Worm (Caenorhabditis elegans) whole organism, early embryonic: Measurements from ENCODE around the gene R08C7.11.
A peak's percentile ranks its signal among the peaks of the same experiment; 100 is the strongest.

Experiments used
- B0310.2 ChIP-seq: sonication (generic microtip); optimal IDR thresholded peaks from 2 replicates; lab custom pipeline; 2016; ENCODE audit warnings: mild to moderate bottlenecking, missing genetic modification characterization, missing compliant biosample characterization
- F13C5.2 ChIP-seq: sonication (generic microtip); optimal IDR thresholded peaks from 2 replicates; lab custom pipeline; 2017; ENCODE audit warnings: mild to moderate bottlenecking, missing genetic modification characterization, inconsistent platforms, missing compliant biosample characterization
- aly-1 ChIP-seq: sonication (generic microtip); optimal IDR thresholded peaks from 2 replicates; lab custom pipeline; 2016; ENCODE audit warnings: missing genetic modification characterization, missing compliant biosample characterization
- ama-1 ChIP-seq: fragments of 150-350 bp; optimal IDR thresholded peaks from 2 replicates; lab custom pipeline; 2014
- ceh-13 ChIP-seq: fragments of 200-800 bp; sonication (Bioruptor generic); optimal IDR thresholded peaks from 2 replicates; lab custom pipeline; 2018; ENCODE audit warnings: mild to moderate bottlenecking, missing genetic modification characterization, missing compliant biosample characterization
- ceh-36 ChIP-seq: sonication (generic microtip); optimal IDR thresholded peaks from 2 replicates; lab custom pipeline; 2016; ENCODE audit warnings: missing genetic modification characterization, inconsistent platforms, missing compliant biosample characterization
- ets-7 ChIP-seq: sonication (generic microtip); optimal IDR thresholded peaks from 2 replicates; lab custom pipeline; 2016; ENCODE audit warnings: missing genotype, missing genetic modification characterization, missing compliant biosample characterization
- flt-1 ChIP-seq: fragments of 200-800 bp; sonication (Bioruptor generic); IDR thresholded peaks from 2 replicates; pipeline ENCODE4 v1.3.6; 2022; ENCODE audit warnings: missing genetic modification characterization, missing compliant biosample characterization
- hmbx-1 ChIP-seq: sonication (generic microtip); optimal IDR thresholded peaks from 2 replicates; lab custom pipeline; 2016; ENCODE audit warnings: mild to moderate bottlenecking, missing genetic modification characterization, missing compliant biosample characterization
- hmg-4 ChIP-seq: fragments of 200-800 bp; sonication (Bioruptor generic); optimal IDR thresholded peaks from 2 replicates; lab custom pipeline; 2018; ENCODE audit warnings: mild to moderate bottlenecking, missing genetic modification characterization, missing compliant biosample characterization
- hnd-1 ChIP-seq: sonication (generic microtip); optimal IDR thresholded peaks from 2 replicates; lab custom pipeline; 2016; ENCODE audit warnings: missing genetic modification characterization, missing compliant biosample characterization
- pes-1 ChIP-seq: fragments of 200-800 bp; sonication (Bioruptor generic); IDR thresholded peaks from 2 replicates; pipeline ENCODE4 v1.3.6; 2022; ENCODE audit warnings: missing genetic modification reagents, missing genetic modification characterization, missing compliant biosample characterization
- scrt-1 ChIP-seq: fragments of 200-800 bp; sonication (Bioruptor generic); IDR thresholded peaks from 2 replicates; pipeline ENCODE4 v1.3.6; 2022; ENCODE audit warnings: missing genetic modification characterization, missing compliant biosample characterization
- sea-1 ChIP-seq: fragments of 200-800 bp; sonication (Bioruptor generic); conservative IDR thresholded peaks from 2 replicates; pipeline ENCODE4 v1.3.6; 2022; ENCODE audit warnings: missing genetic modification characterization, missing compliant biosample characterization
- tbx-11 ChIP-seq: fragments of 200-800 bp; sonication (Bioruptor generic); IDR thresholded peaks from 2 replicates; pipeline ENCODE4 v1.3.6; 2022; ENCODE audit warnings: missing genetic modification characterization, missing compliant biosample characterization
- tbx-37 ChIP-seq: fragments of 200-800 bp; sonication (Bioruptor generic); conservative IDR thresholded peaks from 2 replicates; pipeline ENCODE4 v1.3.6; 2022; ENCODE audit warnings: missing genetic modification reagents, missing genetic modification characterization, missing compliant biosample characterization
- tra-4 ChIP-seq: sonication (generic microtip); optimal IDR thresholded peaks from 2 replicates; lab custom pipeline; 2017; ENCODE audit warnings: missing genetic modification characterization, missing compliant biosample characterization

Gene R08C7.11

DNA sequence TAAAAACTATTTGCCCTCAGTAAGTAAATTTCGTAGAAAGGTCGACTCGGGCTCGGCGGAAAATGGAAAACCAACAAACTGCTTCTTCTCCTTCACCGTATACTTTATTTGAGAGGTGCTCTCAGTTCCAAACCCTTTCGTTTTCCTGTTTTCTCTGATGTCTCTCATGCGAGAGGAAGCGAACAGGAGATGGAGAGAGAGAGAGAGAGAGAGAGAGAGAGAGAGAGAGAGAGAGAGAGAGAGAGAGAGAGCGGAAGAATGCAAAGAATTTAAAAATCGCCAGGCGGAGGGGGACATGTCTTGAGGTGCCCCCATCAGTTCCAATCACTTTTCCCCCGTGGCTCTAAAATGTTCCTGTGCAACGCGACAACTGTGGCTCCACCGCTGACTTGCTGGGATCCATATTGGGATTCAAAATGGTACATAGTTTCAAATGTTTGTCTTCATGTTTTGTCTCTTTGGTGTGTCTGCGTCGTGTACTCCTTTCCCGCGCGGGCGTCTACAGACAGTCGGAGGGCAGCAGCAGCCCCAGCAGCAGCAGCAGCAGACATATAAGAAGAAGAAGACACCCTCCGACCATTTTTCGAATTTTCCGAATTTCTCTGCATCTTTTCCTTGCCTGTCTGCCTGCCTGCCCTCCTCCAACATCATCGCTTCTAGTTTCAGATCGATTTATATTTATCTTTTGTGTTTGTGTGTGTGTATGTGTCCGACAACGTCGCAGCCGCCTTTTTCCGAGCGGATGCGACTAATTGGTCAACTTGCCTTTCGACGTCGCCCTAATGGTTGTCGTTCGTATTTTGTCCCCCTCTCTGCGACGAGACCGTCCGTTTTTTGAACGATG is at the start of gene R08C7.11:
TSS of gene R08C7.11 (minus strand) at position 608 of the 844 bp plus-strand sequence.
- TF ChIP-seq tbx-37 (no peak), hmg-4 (GFP tag; lab: Kevin White, UChicago) (peak; percentile 48)

DNA sequence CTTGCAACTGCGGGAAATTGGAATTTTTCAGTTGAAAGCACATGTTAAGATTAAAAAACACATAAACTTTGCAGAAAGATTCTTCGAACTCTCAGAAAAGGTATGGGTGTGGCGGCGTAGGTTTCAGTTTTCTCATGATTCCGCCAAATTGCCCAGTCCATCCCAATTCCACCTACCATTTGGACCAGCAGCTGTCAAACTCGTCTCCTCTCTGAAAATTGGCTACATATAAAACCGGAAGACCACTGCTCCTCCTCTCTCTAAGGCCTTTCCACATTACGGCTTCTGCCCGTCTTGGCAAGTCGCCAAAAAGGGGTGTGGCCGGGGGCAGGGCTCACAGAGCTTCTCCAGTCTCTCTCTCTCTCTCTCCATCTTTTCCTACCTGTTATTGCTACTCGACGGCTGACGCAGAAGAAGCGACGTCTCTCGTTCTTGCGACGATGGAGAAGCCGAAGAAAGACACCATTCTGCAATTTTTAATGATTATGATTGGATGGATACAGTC is 35.5 kb upstream of the R08C7.11 start, which contains the start of gene ZK180.7:
TSS of gene ZK180.7 (plus strand) at position 395 of the 505 bp plus-strand sequence.
- no peak for TF ChIP-seq F13C5.2 (tag; lab: Kevin White, UChicago)
- TF ChIP-seq hmbx-1, result no peak
- no peak for TF ChIP-seq tbx-11 (GFP tag; lab: Robert Waterston, UW)
- TF ChIP-seq sea-1 (GFP tag; lab: Robert Waterston, UW), result no peak
- TF ChIP-seq ets-7 (tag; lab: Kevin White, UChicago), result no peak
- no peak for TF ChIP-seq aly-1 (tag; lab: Kevin White, UChicago)
- no peak for TF ChIP-seq hmg-4 (GFP tag; lab: Kevin White, UChicago)
- no peak for TF ChIP-seq tbx-37
- TF ChIP-seq ceh-36 (tag; lab: Kevin White, UChicago), result no peak
- no peak for TF ChIP-seq hnd-1 (tag; lab: Kevin White, UChicago)
- no peak for TF ChIP-seq flt-1 (GFP tag; lab: Robert Waterston, UW)
- no peak for TF ChIP-seq scrt-1 (GFP tag; lab: Robert Waterston, UW)
- no peak for TF ChIP-seq ceh-13
- TF ChIP-seq B0310.2 (tag; lab: Kevin White, UChicago), result no peak
- TF ChIP-seq pes-1 (GFP tag; lab: Robert Waterston, UW), result no peak
- no peak for TF ChIP-seq tra-4
- no peak for TF ChIP-seq ama-1

DNA sequence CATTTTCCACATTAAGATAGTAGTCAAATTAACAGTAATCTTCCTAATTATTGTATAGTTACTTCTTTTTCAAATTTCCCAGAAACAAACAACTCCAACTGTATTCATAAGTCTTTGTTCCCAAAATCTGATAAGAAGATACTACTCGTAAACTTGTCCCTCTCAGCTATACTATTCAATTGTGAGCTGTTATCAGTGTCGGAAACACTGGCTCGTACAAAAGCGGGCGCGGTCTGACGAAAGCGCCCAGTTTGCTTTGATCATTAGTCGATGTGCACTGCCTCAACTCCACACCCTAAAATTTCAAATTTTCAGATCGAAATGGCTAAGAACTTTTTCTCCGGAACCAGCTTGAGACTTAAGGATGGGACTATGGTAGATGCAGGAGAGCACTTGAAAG is 32.0 kb upstream of the R08C7.11 start, which contains the start of gene trx-3:
TSS of gene trx-3 (plus strand) at position 291 of the 400 bp plus-strand sequence.
- TF ChIP-seq scrt-1 (GFP tag; lab: Robert Waterston, UW) (no peak), tbx-11 (GFP tag; lab: Robert Waterston, UW) (no peak), ceh-36 (tag; lab: Kevin White, UChicago) (no peak), ets-7 (tag; lab: Kevin White, UChicago) (no peak), hmbx-1 (no peak), sea-1 (GFP tag; lab: Robert Waterston, UW) (no peak), flt-1 (GFP tag; lab: Robert Waterston, UW) (no peak), ceh-13 (no peak)

DNA sequence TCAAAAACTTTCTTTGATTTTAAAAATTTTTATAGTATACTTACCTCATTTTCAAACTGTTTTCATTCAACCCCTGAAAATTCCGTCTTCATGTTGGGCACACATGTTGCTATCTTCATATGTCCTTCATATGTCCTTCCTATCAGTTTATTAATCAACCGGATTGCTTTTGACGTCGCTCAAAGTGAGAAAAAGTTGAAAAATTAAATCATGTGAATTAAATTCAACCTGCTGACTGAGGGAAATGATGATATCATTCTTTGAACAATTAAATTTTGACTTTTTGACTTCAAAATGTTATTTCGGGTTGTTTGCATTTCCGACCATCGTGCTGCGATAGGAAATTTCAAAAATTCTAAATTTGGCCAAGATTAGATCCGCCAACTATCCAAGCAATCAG is 29.8 kb upstream of the R08C7.11 start:
- TF ChIP-seq hnd-1 (tag; lab: Kevin White, UChicago), result no peak
- TF ChIP-seq ceh-13, result no peak
- TF ChIP-seq B0310.2 (tag; lab: Kevin White, UChicago), result no peak
- no peak for TF ChIP-seq hmbx-1
- TF ChIP-seq sea-1 (GFP tag; lab: Robert Waterston, UW), result no peak
- TF ChIP-seq ets-7 (tag; lab: Kevin White, UChicago), result no peak

DNA sequence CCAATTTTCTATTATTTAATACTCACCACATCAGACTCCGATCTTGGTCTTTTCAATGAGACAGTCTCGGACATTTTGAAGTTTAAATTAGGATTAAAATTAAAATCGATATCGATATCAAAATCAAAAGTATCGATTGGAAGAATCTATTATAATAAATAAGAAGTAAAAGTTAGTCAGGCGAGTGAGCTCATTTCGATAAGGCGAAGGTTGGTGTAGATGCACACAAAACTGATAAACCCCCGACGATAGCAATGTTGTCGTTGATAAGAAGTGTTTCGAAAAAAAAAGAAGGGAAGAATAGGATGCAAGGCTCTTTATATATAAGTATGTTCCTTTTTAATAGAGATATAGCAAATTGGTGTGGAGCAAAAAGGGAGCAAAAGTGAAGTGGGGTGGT is 27.8 kb upstream of the R08C7.11 start, which contains the start of gene M01H9.4:
TSS of gene M01H9.4 (minus strand) at position 379 of the 400 bp plus-strand sequence.
- TF ChIP-seq pes-1 (GFP tag; lab: Robert Waterston, UW), result no peak
- TF ChIP-seq B0310.2 (tag; lab: Kevin White, UChicago), result no peak
- no peak for TF ChIP-seq hmg-4 (GFP tag; lab: Kevin White, UChicago)
- no peak for TF ChIP-seq scrt-1 (GFP tag; lab: Robert Waterston, UW)
- TF ChIP-seq tbx-11 (GFP tag; lab: Robert Waterston, UW), result no peak
- TF ChIP-seq F13C5.2 (tag; lab: Kevin White, UChicago), result no peak
- TF ChIP-seq tbx-37, result no peak
- TF ChIP-seq ceh-13, result no peak
- no peak for TF ChIP-seq ets-7 (tag; lab: Kevin White, UChicago)
- no peak for TF ChIP-seq tra-4

DNA sequence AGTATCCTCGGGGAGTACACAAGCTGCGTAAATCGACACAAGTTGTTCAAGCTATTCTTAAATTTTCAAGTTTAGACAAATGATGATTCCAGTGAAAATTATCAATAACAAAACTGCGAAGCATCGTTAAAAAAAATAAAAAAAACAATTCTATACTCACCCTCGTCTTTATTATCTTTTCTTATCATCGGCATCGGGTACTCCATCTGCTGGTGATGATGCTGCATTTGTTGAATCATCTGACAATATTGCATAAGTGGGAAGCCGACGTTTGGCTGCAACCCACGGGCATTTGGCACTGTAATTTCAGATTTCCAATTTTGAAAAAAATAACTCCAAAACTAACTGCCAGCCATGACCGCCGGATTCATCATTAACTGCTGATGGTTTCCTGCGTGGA is 26.6 kb upstream of the R08C7.11 start:
- TF ChIP-seq aly-1 (tag; lab: Kevin White, UChicago), result no peak
- no peak for TF ChIP-seq B0310.2 (tag; lab: Kevin White, UChicago)
- no peak for TF ChIP-seq ceh-36 (tag; lab: Kevin White, UChicago)
- TF ChIP-seq pes-1 (GFP tag; lab: Robert Waterston, UW), result no peak
- TF ChIP-seq sea-1 (GFP tag; lab: Robert Waterston, UW), result no peak
- TF ChIP-seq scrt-1 (GFP tag; lab: Robert Waterston, UW), result no peak
- no peak for TF ChIP-seq ceh-13
- no peak for TF ChIP-seq hnd-1 (tag; lab: Kevin White, UChicago)
- TF ChIP-seq hmg-4 (GFP tag; lab: Kevin White, UChicago), result no peak
- TF ChIP-seq tbx-11 (GFP tag; lab: Robert Waterston, UW), result no peak
- no peak for TF ChIP-seq ama-1

DNA sequence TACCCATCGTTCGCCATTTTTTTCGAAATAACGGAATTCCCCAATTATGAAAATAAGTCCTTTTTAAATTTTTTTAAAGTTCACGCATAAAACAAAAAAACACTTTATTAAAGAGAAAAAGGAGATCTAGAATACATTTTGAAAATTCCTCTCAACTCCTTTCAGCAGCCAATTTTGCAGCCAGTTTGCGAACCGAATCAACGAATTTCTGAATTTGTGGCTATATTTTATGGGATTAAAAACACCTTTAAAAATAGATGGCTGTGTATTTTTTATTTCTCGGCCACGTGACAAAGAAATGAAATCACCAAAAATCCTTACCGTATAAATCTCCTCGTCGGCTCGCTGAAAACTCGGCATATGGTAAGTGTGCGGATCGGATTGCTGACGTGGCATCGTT is 25.3 kb upstream of the R08C7.11 start, which contains the start of gene M01H9.10:
TSS of gene M01H9.10 (minus strand) at position 101 of the 400 bp plus-strand sequence.
- TF ChIP-seq ets-7 (tag; lab: Kevin White, UChicago) (no peak), scrt-1 (GFP tag; lab: Robert Waterston, UW) (no peak), F13C5.2 (tag; lab: Kevin White, UChicago) (no peak), pes-1 (GFP tag; lab: Robert Waterston, UW) (no peak), tbx-11 (GFP tag; lab: Robert Waterston, UW) (no peak), aly-1 (tag; lab: Kevin White, UChicago) (no peak), ceh-13 (no peak), tra-4 (no peak), B0310.2 (tag; lab: Kevin White, UChicago) (no peak), ceh-36 (tag; lab: Kevin White, UChicago) (no peak), ama-1 (no peak), hmbx-1 (no peak), flt-1 (GFP tag; lab: Robert Waterston, UW) (no peak), hnd-1 (tag; lab: Kevin White, UChicago) (no peak), tbx-37 (no peak), hmg-4 (GFP tag; lab: Kevin White, UChicago) (no peak), sea-1 (GFP tag; lab: Robert Waterston, UW) (no peak)
